Fruit fly (Drosophila melanogaster) ovary, adult (tissue): Measurements from ENCODE around the gene CG12590.

Experiments used
- CG17801 ChIP-seq: fragments of 200-800 bp; optimal IDR thresholded peaks from 2 replicates; lab custom pipeline; 2019; ENCODE audit warnings: missing biosample characterization, mild to moderate bottlenecking, missing genetic modification characterization, moderate library complexity; ENCODE audit not compliant: partially characterized antibody

The CG12590 gene

DNA sequence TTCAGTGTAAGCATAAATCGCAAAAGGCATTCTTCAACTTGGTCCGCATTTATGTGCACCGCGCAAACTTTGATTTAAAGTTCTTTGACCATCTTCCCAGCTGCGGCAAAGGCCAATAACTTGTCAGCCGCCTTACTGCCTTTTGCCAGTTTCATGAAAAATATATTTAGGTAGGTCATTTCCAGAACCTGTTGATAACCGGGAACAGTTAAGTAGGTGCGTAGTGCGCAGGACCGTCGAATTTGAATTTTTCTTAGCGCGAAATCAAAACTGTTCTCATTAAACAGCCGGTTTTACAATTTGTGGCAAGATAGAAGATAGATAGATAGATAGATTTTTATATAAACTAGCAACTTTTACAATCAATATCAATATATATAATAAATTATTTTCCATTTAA is 12.6 kb downstream of the CG12590 start:
- TF ChIP-seq CG17801 (GFP tag; lab: Kevin White, UChicago), result no peak

DNA sequence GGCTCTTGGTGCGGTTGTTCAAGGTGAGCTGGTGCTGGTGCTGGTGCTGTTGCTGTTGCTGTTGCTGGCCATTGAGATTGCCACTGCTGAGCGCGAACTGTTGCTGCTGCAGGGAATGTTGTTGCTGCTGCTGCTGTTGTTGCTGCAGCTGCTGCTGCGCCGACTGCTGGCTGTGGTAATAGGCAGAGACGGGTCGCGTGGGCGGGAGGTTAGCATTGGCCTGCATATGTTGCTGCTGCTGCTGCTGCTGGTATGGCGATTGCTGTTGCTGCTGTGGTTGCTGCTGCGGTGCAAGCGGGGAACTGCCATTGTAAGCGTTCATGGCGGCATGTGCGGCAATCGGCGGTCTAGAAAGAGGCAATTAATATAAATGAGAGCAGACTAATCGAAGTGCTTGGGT is 16.5 kb downstream of the CG12590 start:
- no peak for TF ChIP-seq CG17801 (GFP tag; lab: Kevin White, UChicago)

- TF ChIP-seq CG17801 (GFP tag; lab: Kevin White, UChicago), result no peak
These were observed 28.4 kb downstream of the CG12590 start for dm6 chr3R:5187806-5188205.

DNA sequence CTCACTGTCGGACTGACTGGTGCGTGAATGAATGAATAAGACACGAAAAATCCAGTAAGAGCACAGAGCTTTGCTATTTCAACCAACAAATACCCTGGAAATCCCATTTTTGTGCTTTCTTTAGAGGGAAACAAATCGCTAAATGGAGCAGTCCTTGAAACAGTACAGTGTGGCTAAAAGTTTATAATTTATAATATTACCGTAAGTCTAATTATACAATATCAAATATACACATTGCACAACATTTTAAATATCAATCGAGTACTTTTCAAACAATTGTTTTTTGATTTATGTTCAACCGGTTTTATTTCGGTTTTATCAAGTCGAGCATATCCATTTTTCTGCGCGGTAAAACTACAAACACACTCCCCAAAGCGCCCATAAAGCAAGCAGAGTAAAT is 33.9 kb downstream of the CG12590 start:
- no peak for TF ChIP-seq CG17801 (GFP tag; lab: Kevin White, UChicago)

DNA sequence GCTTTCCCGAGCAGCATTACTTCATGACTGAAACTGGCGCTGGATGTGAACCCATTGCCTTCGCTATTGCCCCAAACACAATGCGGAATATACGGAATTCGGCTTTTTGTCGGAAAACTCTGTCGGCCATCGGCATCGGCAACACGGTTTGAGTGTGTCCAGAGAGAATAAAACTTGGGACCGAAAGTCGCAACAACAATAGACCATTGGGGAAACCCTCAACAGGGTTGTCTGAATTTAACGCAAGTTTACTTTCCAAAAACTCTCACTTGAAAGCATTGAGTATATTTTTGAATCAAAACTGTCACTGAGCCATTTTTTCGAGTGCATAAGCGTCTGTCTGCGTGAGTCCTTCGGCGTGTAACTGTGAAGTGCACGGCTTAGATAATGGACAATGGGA is 38.9 kb downstream of the CG12590 start:
- no peak for TF ChIP-seq CG17801 (GFP tag; lab: Kevin White, UChicago)

dm6 chr3R:5199581-5199980 is 40.2 kb downstream of the CG12590 start:
- TF ChIP-seq CG17801 (GFP tag; lab: Kevin White, UChicago), result no peak

DNA sequence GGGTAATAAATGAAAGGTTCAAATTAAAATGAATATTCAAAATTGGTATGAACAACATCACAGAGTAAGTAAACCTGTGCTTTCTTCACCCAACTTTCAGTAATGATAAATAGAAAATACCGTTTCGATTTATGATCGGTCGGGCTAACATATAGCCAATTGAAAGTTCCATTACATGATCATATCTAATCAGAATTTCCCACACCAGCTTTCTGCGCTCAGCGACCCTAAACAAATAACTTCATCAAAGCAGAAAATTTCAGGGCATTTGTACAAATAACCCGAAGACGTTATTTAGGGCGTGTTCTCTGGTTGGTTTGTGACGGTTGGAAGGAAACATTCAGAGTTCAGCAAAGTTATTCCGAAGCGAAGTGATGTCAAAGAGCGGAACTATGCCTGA is 44.4 kb downstream of the CG12590 start:
- TF ChIP-seq CG17801 (GFP tag; lab: Kevin White, UChicago), result no peak

DNA sequence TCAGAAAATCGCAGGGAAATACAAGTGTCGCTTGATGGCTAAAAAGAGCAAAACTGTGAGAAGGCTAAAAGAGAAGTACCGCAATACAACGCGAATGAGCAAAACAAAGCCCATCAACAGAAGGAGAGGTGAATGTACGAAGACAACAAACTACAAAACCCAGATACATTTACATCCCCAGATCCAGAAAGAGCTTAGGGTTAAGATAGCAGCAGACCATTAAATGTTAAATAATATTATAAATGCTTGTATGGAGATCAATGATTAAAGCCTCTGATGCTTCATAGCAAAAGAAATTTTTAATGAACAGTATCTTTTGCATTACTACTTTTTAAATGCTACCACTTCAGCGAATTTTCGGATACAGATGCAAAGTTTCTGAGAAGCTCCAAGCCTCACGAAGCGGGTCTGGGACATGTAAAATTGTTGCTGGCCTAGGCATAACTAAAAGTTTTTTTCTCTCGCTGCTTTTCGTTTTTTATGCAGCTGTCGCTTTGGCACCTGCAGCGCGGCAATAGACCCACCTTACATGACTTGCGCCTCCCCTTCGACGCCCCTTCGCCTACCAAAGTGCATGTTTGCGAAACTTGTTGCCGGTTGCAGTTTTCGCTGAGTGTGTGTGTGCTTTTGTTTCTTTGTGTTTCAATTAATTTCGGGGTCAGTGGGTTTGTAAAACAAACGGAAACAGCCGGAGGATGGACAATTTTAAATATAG is 46.1 kb downstream of the CG12590 start:
- no peak for TF ChIP-seq CG17801 (GFP tag; lab: Kevin White, UChicago)

dm6 chr3R:5207277-5208114 is 48.1 kb downstream of the CG12590 start:
- no peak for TF ChIP-seq CG17801 (GFP tag; lab: Kevin White, UChicago)

dm6 chr3R:5208115-5208365 is 48.6 kb downstream of the CG12590 start:
- TF ChIP-seq CG17801 (GFP tag; lab: Kevin White, UChicago), result no peak

DNA sequence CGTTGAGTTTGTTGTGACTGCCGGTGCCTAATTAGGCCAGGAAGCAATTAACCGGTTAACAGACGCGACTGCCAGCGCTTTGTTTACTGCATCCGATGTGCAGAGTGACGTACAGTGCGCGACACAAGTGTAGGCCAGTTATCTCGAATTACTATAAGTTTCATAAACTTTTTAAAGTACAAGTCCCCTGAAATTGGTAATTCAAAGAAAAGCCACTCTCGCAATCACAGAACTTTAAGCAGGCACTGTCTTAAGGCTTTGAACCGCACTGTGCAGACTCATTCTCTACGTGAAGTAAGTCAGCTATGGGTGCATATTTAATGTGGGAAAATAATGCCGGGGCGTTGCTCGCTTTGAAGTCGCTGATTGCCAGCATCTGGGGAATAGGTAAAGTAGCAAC is 50.1 kb downstream of the CG12590 start:
- peak; percentile 57 for TF ChIP-seq CG17801 (GFP tag; lab: Kevin White, UChicago)
